Fruit fly (Drosophila melanogaster) S2 (cell line): ENCODE measurements around the gene Kap-alpha3.

Experiments used
- CG8478 ChIP-seq: fragments of >200 bp; optimal IDR thresholded peaks from 2 replicates; lab custom pipeline; 2018
- CTCF ChIP-seq, 2 experiments: fragments of >200 bp; optimal IDR thresholded peaks; 2 replicates each; lab custom pipeline; 2018

The Kap-alpha3 gene

dm6 chr3R:9577382-9578137 is at the start of gene Kap-alpha3, which contains the start of gene Son:
Gene Kap-alpha3, minus strand, starts transcription at chr3R:9577733.
Gene Son, plus strand, starts transcription at chr3R:9578042.
- TF ChIP-seq CTCF (optimal IDR thresholded peaks at IDR 0.05; lab: Kevin White, UChicago) (no peak), CG8478 (lab: Kevin White, UChicago) (no peak)

dm6 chr3R:9626880-9627401 is 49.4 kb upstream of the Kap-alpha3 start, which contains the start of the genes CG9427 and CG8319:
Gene CG9427, minus strand, starts transcription at chr3R:9626930.
Gene CG8319, plus strand, starts transcription at chr3R:9627321.
- TF ChIP-seq CG8478 (lab: Kevin White, UChicago) = no peak
- no peak for TF ChIP-seq CTCF (optimal IDR thresholded peaks at IDR 0.05; lab: Kevin White, UChicago)

dm6 chr3R:9626266-9626665 is 48.7 kb upstream of the Kap-alpha3 start:
- TF ChIP-seq CTCF (optimal IDR thresholded peaks at IDR 0.05; lab: Kevin White, UChicago) (no peak), CG8478 (lab: Kevin White, UChicago) (no peak)

- TF ChIP-seq CG8478 (lab: Kevin White, UChicago) = no peak
- TF ChIP-seq CTCF (optimal IDR thresholded peaks at IDR 0.05; lab: Kevin White, UChicago) = no peak
These were observed 47.9 kb upstream of the Kap-alpha3 start for dm6 chr3R:9625443-9625842.

- no peak for TF ChIP-seq CG8478 (lab: Kevin White, UChicago)
These were observed 42.7 kb upstream of the Kap-alpha3 start for dm6 chr3R:9620278-9620677.

- TF ChIP-seq CG8478 (lab: Kevin White, UChicago) (no peak), CTCF (optimal IDR thresholded peaks at IDR 0.05; lab: Kevin White, UChicago) (no peak)
These were observed 40.8 kb upstream of the Kap-alpha3 start for dm6 chr3R:9618331-9618730.

dm6 chr3R:9613124-9613523 is 35.6 kb upstream of the Kap-alpha3 start:
- TF ChIP-seq CG8478 (lab: Kevin White, UChicago) = no peak
- TF ChIP-seq CTCF (optimal IDR thresholded peaks at IDR 0.05; lab: Kevin White, UChicago) = no peak

- no peak for TF ChIP-seq CTCF (optimal IDR thresholded peaks at IDR 0.05; lab: Kevin White, UChicago)
- TF ChIP-seq CG8478 (lab: Kevin White, UChicago) = no peak
These were observed 34.7 kb upstream of the Kap-alpha3 start for dm6 chr3R:9612217-9612616.

dm6 chr3R:9608206-9608605 is 30.7 kb upstream of the Kap-alpha3 start:
- no peak for TF ChIP-seq CTCF (optimal IDR thresholded peaks at IDR 0.05; lab: Kevin White, UChicago)
- no peak for TF ChIP-seq CG8478 (lab: Kevin White, UChicago)

- TF ChIP-seq CG8478 (lab: Kevin White, UChicago) (no peak), CTCF (optimal IDR thresholded peaks at IDR 0.05; lab: Kevin White, UChicago) (no peak)
These were observed 29.6 kb upstream of the Kap-alpha3 start for dm6 chr3R:9606913-9607804.

- TF ChIP-seq CG8478 (lab: Kevin White, UChicago) (no peak), CTCF (optimal IDR thresholded peaks at IDR 0.05; lab: Kevin White, UChicago) (no peak)
These were observed 27.6 kb upstream of the Kap-alpha3 start for dm6 chr3R:9605084-9605483.

- TF ChIP-seq CG8478 (lab: Kevin White, UChicago) (no peak), CTCF (optimal IDR thresholded peaks at IDR 0.05; lab: Kevin White, UChicago) (no peak)
These were observed 27.0 kb upstream of the Kap-alpha3 start for dm6 chr3R:9604445-9605020.

dm6 chr3R:9603022-9603942 is 25.7 kb upstream of the Kap-alpha3 start:
- TF ChIP-seq CTCF (optimal IDR thresholded peaks at IDR 0.05; lab: Kevin White, UChicago) (no peak), CG8478 (lab: Kevin White, UChicago) (no peak)
